Worm (Caenorhabditis elegans): ENCODE measurements around the gene jmjd-2.

DNA sequence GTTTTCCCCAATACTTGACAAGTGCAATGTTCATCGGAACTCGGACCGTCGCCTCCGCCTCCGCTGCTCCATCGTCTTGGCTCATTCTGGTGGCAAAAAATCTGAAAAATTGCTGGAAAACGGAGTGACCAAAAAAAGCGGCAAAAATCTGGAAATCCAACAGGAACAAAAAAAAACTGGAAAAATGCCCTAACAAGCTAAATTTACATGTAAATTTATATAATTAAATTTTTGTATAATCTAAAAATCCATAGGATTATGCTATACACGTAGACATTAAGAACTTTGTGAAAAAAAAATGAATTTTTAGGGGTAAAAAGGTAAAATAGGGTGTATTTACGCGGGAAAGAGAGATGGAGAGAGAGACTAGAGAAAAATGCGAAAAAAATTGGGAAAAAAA is 17.2 kb downstream of the jmjd-2 start, which contains the start of gene Y48B6A.13:
- no peak for TF ChIP-seq ceh-16 (tag; optimal IDR thresholded peaks at IDR 0.05)
- no peak for TF ChIP-seq fkh-10 (GFP tag; optimal IDR thresholded peaks at IDR 0.05)
- TF ChIP-seq mdl-1 (tag; optimal IDR thresholded peaks at IDR 0.05), result no peak
